Fruit fly (Drosophila melanogaster): ENCODE results near the gene CG4751.

- TF ChIP-seq pdm3 (GFP tag; optimal IDR thresholded peaks at IDR 0.05) (no peak), CG8319 (GFP tag; optimal IDR thresholded peaks at IDR 0.05) (no peak), svp (GFP tag) (no peak), acj6 (GFP tag; optimal IDR thresholded peaks at IDR 0.05) (no peak), dac (GFP tag; optimal IDR thresholded peaks at IDR 0.05) (no peak)
Observed at dm6 chr2L:11086357-11086924, 44.1 kb upstream of the CG4751 start, which contains the start of gene CG16854.
